Worm (Caenorhabditis elegans) whole organism, L4 larva: ENCODE results near the gene K01F9.2.
A peak's percentile ranks its signal among the peaks of the same experiment; 100 is the strongest.

Experiments
- D1046.2 ChIP-seq: fragments of 200-800 bp; sonication (Bioruptor generic); IDR thresholded peaks from 2 replicates; pipeline ENCODE4 v1.3.6; 2022; ENCODE audit warnings: missing genetic modification characterization, missing compliant biosample characterization
- F10B5.3 ChIP-seq: sonication (generic microtip); optimal IDR thresholded peaks from 2 replicates; lab custom pipeline; 2016; ENCODE audit warnings: mild to moderate bottlenecking, missing genetic modification characterization, missing compliant biosample characterization
- F44E2.7 ChIP-seq: fragments of 200-800 bp; sonication (Bioruptor generic); IDR thresholded peaks from 2 replicates; pipeline ENCODE4 v2.1.2; 2022; ENCODE audit warnings: missing genetic modification characterization, missing compliant biosample characterization
- R02D3.7 ChIP-seq: fragments of 150-350 bp; sonication (generic microtip); optimal IDR thresholded peaks from 3 replicates; lab custom pipeline; 2014; ENCODE audit warnings: missing biosample characterization, missing genetic modification characterization
- T26A8.4 ChIP-seq: fragments of 200-800 bp; sonication (Bioruptor generic); IDR thresholded peaks from 2 replicates; pipeline ENCODE4 v1.3.6; 2022; ENCODE audit warnings: missing genetic modification characterization, missing compliant biosample characterization
- ZK337.2 ChIP-seq: fragments of 200-800 bp; sonication (Bioruptor generic); IDR thresholded peaks from 2 replicates; pipeline ENCODE4 v1.3.6; 2022; ENCODE audit warnings: missing genetic modification reagents, missing genetic modification characterization, missing compliant biosample characterization
- ama-1 ChIP-seq: fragments of 150-350 bp; optimal IDR thresholded peaks from 2 replicates; lab custom pipeline; 2014; ENCODE audit warnings: inconsistent platforms, mixed read lengths
- ctbp-1 ChIP-seq: fragments of 200-800 bp; sonication (Bioruptor generic); IDR thresholded peaks from 2 replicates; pipeline ENCODE4 v1.3.6; 2022; ENCODE audit warnings: missing genetic modification reagents, missing genetic modification characterization, missing compliant biosample characterization
- daf-16 ChIP-seq, 3 experiments: sonication (generic microtip); optimal IDR thresholded peaks; 2 replicates each; lab custom pipeline; 2016 to 2017; ENCODE audit warnings: missing genetic modification characterization in 3 of 3, missing genetic modification reagents in 3 of 3, mild to moderate bottlenecking in 2 of 3, missing compliant biosample characterization in 2 of 3, missing biosample characterization in 1 of 3, moderate library complexity in 1 of 3
- daf-19 ChIP-seq: fragments of 200-800 bp; sonication (Bioruptor generic); conservative IDR thresholded peaks from 2 replicates; pipeline ENCODE4 v1.3.6; 2022; ENCODE audit warnings: missing genetic modification characterization, missing compliant biosample characterization
- dmd-6 ChIP-seq: fragments of 200-800 bp; sonication (Bioruptor generic); IDR thresholded peaks from 2 replicates; pipeline ENCODE4 v1.3.6; 2022; ENCODE audit warnings: missing genetic modification reagents, missing genetic modification characterization, missing compliant biosample characterization
- dpl-1 ChIP-seq: fragments of 150-350 bp; optimal IDR thresholded peaks from 2 replicates; lab custom pipeline; 2014; ENCODE audit warnings: missing biosample characterization, missing genetic modification reagents, missing genetic modification characterization
- duxl-1 ChIP-seq: sonication (generic microtip); optimal IDR thresholded peaks from 2 replicates; lab custom pipeline; 2016; ENCODE audit warnings: mild to moderate bottlenecking, missing genetic modification characterization, moderate library complexity, missing compliant biosample characterization; ENCODE audit not compliant: poor library complexity
- egl-43 ChIP-seq: fragments of 200-800 bp; sonication (Bioruptor generic); IDR thresholded peaks from 2 replicates; pipeline ENCODE4 v1.3.6; 2022; ENCODE audit warnings: missing genetic modification reagents, missing genetic modification characterization, missing compliant biosample characterization
- fkh-10 ChIP-seq: fragments of 150-350 bp; optimal IDR thresholded peaks from 2 replicates; lab custom pipeline; 2014; ENCODE audit warnings: missing biosample characterization, missing genetic modification reagents, missing genetic modification characterization
- jun-1 ChIP-seq: fragments of 150-350 bp; optimal IDR thresholded peaks from 2 replicates; lab custom pipeline; 2014; ENCODE audit warnings: missing biosample characterization, missing genetic modification reagents, missing genetic modification characterization
- lin-13 ChIP-seq: fragments of 150-350 bp; optimal IDR thresholded peaks from 2 replicates; lab custom pipeline; 2014; ENCODE audit warnings: missing biosample characterization, missing genetic modification reagents, missing genetic modification characterization
- lin-15B ChIP-seq: fragments of 150-350 bp; sonication (generic microtip); optimal IDR thresholded peaks from 3 replicates; lab custom pipeline; 2014; ENCODE audit warnings: missing biosample characterization, missing genetic modification characterization
- mdl-1 ChIP-seq, 2 experiments: fragments of 150-350 bp in 1 of 2; sonication (generic microtip) in 1 of 2; optimal IDR thresholded peaks; 2 replicates each; lab custom pipeline; 2014 to 2017; ENCODE audit warnings: missing biosample characterization in 2 of 2, missing genetic modification characterization in 2 of 2
- mdt-29 ChIP-seq: fragments of 200-800 bp; sonication (Bioruptor generic); IDR thresholded peaks from 2 replicates; pipeline ENCODE4 v1.3.6; 2022; ENCODE audit warnings: missing genetic modification reagents, missing genetic modification characterization, missing compliant biosample characterization
- mep-1 ChIP-seq: fragments of 150-350 bp; sonication (generic microtip); optimal IDR thresholded peaks from 3 replicates; lab custom pipeline; 2014; ENCODE audit warnings: missing biosample characterization, missing genetic modification characterization
- mes-2 ChIP-seq: sonication (generic microtip); optimal IDR thresholded peaks from 2 replicates; lab custom pipeline; 2016; ENCODE audit warnings: missing genotype, mild to moderate bottlenecking, missing genetic modification characterization, missing compliant biosample characterization; ENCODE audit not compliant: poor library complexity, severe bottlenecking
- nhr-237 ChIP-seq: sonication (generic microtip); optimal IDR thresholded peaks from 2 replicates; lab custom pipeline; 2017; ENCODE audit warnings: missing biosample characterization, missing genetic modification characterization
- nhr-25 ChIP-seq: sonication (generic microtip); optimal IDR thresholded peaks from 2 replicates; lab custom pipeline; 2017; ENCODE audit warnings: missing genetic modification characterization, mild to moderate bottlenecking, missing compliant biosample characterization, antibody characterized with exemption, moderate library complexity, borderline replicate concordance; ENCODE audit not compliant: insufficient read depth
- nhr-41 ChIP-seq: fragments of 200-800 bp; sonication (Bioruptor generic); IDR thresholded peaks from 2 replicates; pipeline ENCODE4 v1.3.6; 2022; ENCODE audit warnings: missing genetic modification reagents, missing genetic modification characterization, missing compliant biosample characterization
- pqm-1 ChIP-seq: sonication (generic microtip); optimal IDR thresholded peaks from 2 replicates; lab custom pipeline; 2017; ENCODE audit warnings: missing biosample characterization, missing genetic modification characterization
- saeg-2 ChIP-seq: fragments of 200-800 bp; sonication (Bioruptor generic); IDR thresholded peaks from 2 replicates; pipeline ENCODE4 v1.3.6; 2022; ENCODE audit warnings: missing genetic modification reagents, missing genetic modification characterization, missing compliant biosample characterization
- sdz-12 ChIP-seq: fragments of 200-800 bp; sonication (Bioruptor generic); optimal IDR thresholded peaks from 2 replicates; lab custom pipeline; 2018; ENCODE audit warnings: mild to moderate bottlenecking, missing genetic modification characterization, missing compliant biosample characterization
- set-16 ChIP-seq: fragments of 200-800 bp; sonication (Bioruptor generic); IDR thresholded peaks from 2 replicates; pipeline ENCODE4 v1.3.6; 2022; ENCODE audit warnings: missing genetic modification reagents, missing genetic modification characterization, missing compliant biosample characterization
- tag-97 ChIP-seq: fragments of 200-800 bp; sonication (Bioruptor generic); IDR thresholded peaks from 2 replicates; pipeline ENCODE4 v1.3.6; 2022; ENCODE audit warnings: missing genetic modification characterization, missing compliant biosample characterization
- tra-1 ChIP-seq: fragments of 200-800 bp; sonication (Bioruptor generic); IDR thresholded peaks from 2 replicates; pipeline ENCODE4 v1.3.6; 2022; ENCODE audit warnings: missing genetic modification reagents, missing genetic modification characterization, missing compliant biosample characterization
- unc-39 ChIP-seq: sonication (generic microtip); optimal IDR thresholded peaks from 2 replicates; lab custom pipeline; 2017; ENCODE audit warnings: missing biosample characterization, missing genetic modification characterization
- unc-62 ChIP-seq, 3 experiments: fragments of 150-350 bp in 1 of 3; sonication (generic microtip); optimal IDR thresholded peaks in 2 of 3; peaks in 1 of 3; 1 replicate in 1 of 3; 2 replicates in 2 of 3; lab custom pipeline; 2014 to 2017; ENCODE audit warnings: missing biosample characterization in 3 of 3, missing genetic modification characterization in 3 of 3, missing genetic modification reagents in 3 of 3, missing genotype in 1 of 3
- vab-7 ChIP-seq: fragments of 200-800 bp; sonication (Bioruptor generic); IDR thresholded peaks from 2 replicates; pipeline ENCODE4 v1.3.6; 2022; ENCODE audit warnings: missing genetic modification reagents, missing genetic modification characterization, missing compliant biosample characterization
- zfp-2 ChIP-seq: sonication (generic microtip); optimal IDR thresholded peaks from 2 replicates; lab custom pipeline; 2016; ENCODE audit warnings: mild to moderate bottlenecking, missing genetic modification characterization, missing compliant biosample characterization
- zip-11 ChIP-seq: fragments of 200-800 bp; sonication (Bioruptor generic); IDR thresholded peaks from 2 replicates; pipeline ENCODE4 v1.3.6; 2022; ENCODE audit warnings: missing genetic modification characterization, missing compliant biosample characterization
- ztf-7 ChIP-seq: fragments of 150-350 bp; optimal IDR thresholded peaks from 2 replicates; lab custom pipeline; 2014; ENCODE audit warnings: missing biosample characterization, missing genetic modification characterization

Gene K01F9.2

DNA sequence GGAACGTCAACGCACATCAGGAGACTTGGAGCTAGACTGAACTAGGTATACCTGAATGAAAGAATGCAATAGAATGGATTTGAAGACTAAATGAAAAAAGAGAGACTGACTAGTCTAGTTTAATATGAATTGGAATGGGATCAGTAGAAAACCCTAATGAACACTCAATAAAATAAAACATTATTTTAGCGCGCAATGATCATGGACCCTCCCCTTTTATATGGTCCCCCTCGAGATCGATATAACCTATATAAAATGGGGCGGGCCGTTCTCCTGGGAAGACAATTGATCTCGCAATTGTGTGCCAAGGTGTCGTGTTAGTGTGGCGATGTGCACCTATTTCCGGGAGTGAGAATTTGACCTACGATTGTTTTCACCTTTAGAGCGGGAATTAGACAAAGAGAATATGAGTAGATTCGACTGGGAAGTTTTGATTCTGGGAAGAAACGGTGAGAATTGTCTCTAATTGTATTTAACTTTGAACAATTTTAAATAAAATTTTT, 41.0 kb upstream of the K01F9.2 start, which contains the start of gene cdc-25.3:
TSS of gene cdc-25.3 (minus strand) at position 51 of the 503 bp plus-strand sequence.
- TF ChIP-seq zfp-2 (tag; lab: Kevin White, UChicago) (no peak), F44E2.7 (GFP tag; lab: Robert Waterston, UW) (no peak), lin-13 (GFP tag; lab: Kevin White, UChicago) (no peak), set-16 (GFP tag; lab: Robert Waterston, UW) (no peak), ctbp-1 (GFP tag; lab: Robert Waterston, UW) (no peak), dmd-6 (GFP tag; lab: Robert Waterston, UW) (no peak), nhr-237 (tag; lab: Kevin White, UChicago) (no peak), egl-43 (GFP tag; lab: Robert Waterston, UW) (no peak), unc-62 (GFP tag; optimal IDR thresholded peaks at IDR 0.05 in 1 of 2; lab: Kevin White, UChicago) (no peak), unc-62 (tag; optimal IDR thresholded peaks at IDR 0.05; lab: Kevin White, UChicago) (no peak), nhr-41 (no peak), mdl-1 (tag; optimal IDR thresholded peaks at IDR 0.05; lab: Kevin White, UChicago) (no peak), dpl-1 (GFP tag; lab: Kevin White, UChicago) (no peak), mep-1 (no peak), F10B5.3 (no peak), pqm-1 (tag; lab: Kevin White, UChicago) (no peak), tra-1 (GFP tag; lab: Robert Waterston, UW) (no peak), fkh-10 (GFP tag; lab: Kevin White, UChicago) (no peak), nhr-25 (tag; lab: Kevin White, UChicago) (no peak), jun-1 (tag; lab: Kevin White, UChicago) (no peak), daf-19 (GFP tag; lab: Robert Waterston, UW) (no peak)

DNA sequence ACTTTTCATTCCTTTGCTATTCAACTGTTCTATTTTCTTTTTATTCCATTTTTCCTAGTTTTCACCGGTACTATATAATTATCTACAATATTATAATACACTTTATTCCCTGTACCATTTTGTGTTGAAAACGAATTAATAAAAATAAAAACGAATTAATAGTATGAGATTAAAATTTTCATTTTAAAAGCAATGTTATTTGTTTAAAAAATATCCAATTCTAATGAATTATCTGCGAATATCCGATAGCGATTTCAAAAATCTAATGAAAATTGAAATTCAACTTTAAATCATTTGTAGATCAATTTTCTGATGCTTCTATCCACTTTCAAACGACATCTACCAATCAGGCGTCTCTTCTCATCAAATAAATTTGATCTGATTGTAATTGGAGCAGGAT, 36.5 kb upstream of the K01F9.2 start, which contains the start of gene trxr-2:
TSS of gene trxr-2 (plus strand) at position 301 of the 400 bp plus-strand sequence.
- TF ChIP-seq lin-15B (tag; lab: Kevin White, UChicago) = no peak
- TF ChIP-seq daf-16 (GFP tag; optimal IDR thresholded peaks at IDR 0.05; lab: Kevin White, UChicago) = no peak
- no peak for TF ChIP-seq daf-16 (tag; optimal IDR thresholded peaks at IDR 0.05; lab: Kevin White, UChicago)
- no peak for TF ChIP-seq vab-7
- no peak for TF ChIP-seq tag-97 (GFP tag; lab: Robert Waterston, UW)
- no peak for TF ChIP-seq duxl-1 (tag; lab: Kevin White, UChicago)
- TF ChIP-seq zip-11 (GFP tag; lab: Robert Waterston, UW) = no peak
- TF ChIP-seq R02D3.7 (tag; lab: Kevin White, UChicago) = no peak
- no peak for TF ChIP-seq saeg-2 (GFP tag; lab: Robert Waterston, UW)
- no peak for TF ChIP-seq D1046.2 (GFP tag; lab: Robert Waterston, UW)
- no peak for TF ChIP-seq dmd-6 (GFP tag; lab: Robert Waterston, UW)
- TF ChIP-seq unc-39 (tag; lab: Kevin White, UChicago) = no peak
- no peak for TF ChIP-seq nhr-237 (tag; lab: Kevin White, UChicago)
- TF ChIP-seq sdz-12 (GFP tag; lab: Kevin White, UChicago) = no peak
- TF ChIP-seq ZK337.2 (GFP tag; lab: Robert Waterston, UW) = no peak
- no peak for TF ChIP-seq ztf-7 (tag; lab: Kevin White, UChicago)
- no peak for TF ChIP-seq mdt-29

ce11 chrIII:8911598-8912194, 34.8 kb upstream of the K01F9.2 start, which contains the start of gene tpk-1:
Gene tpk-1 (plus strand): TSS chrIII:8912144.
- 0 out of 2 replicates have a peak, but pooled peaks have one; percentile 9 for TF ChIP-seq mdt-29
- no peak for TF ChIP-seq dpl-1 (GFP tag; lab: Kevin White, UChicago)
- TF ChIP-seq T26A8.4 (GFP tag; lab: Robert Waterston, UW) = peak; percentile 27; the same call in 1 of the 2 replicates
- no peak for TF ChIP-seq mes-2 (tag; lab: Kevin White, UChicago)
- TF ChIP-seq mep-1 = peak; percentile 19
- peak; percentile 68 for TF ChIP-seq ama-1
